Worm (Caenorhabditis elegans) whole organism, mixed stage, embryonic: ENCODE data around the gene jkk-1.

Source experiments
- lsy-2 ChIP-seq: fragments of 150-350 bp; optimal IDR thresholded peaks from 2 replicates; lab custom pipeline; 2014; ENCODE audit warnings: missing biosample characterization, missing genetic modification characterization
- sptf-1 ChIP-seq: sonication (generic microtip); optimal IDR thresholded peaks from 2 replicates; lab custom pipeline; 2017; ENCODE audit warnings: mild to moderate bottlenecking, missing genetic modification characterization, moderate library complexity, missing compliant biosample characterization

DNA sequence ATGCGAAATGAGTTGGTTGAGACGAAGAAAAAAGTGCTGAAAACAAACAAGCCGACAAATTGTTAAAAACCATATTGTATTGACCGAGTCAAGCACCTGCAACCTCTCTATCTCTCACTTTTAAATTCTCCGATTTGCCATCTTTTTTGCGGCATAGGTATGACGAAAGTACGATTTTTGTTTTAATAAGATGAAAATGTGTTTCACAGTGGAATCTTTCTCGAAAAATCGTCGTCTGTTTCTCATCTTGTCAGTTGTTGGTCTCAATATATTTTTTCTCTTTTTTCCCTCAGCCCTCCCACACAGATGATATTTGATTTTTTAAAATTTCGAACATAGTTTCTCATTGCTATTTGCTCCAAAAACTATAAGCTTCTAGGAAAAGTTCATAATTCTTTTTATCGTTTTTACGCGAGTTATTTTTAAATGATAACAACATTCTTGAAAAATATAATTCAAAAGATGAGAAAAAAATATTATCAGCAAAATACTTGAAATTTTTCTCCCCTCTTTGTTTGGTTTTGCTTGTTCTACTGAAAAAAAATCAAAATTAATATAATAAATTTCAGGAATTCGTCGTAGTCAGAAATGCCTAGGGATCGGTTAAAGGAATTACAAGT is 19.6 kb upstream of the jkk-1 start, which contains the start of gene syx-3:
- TF ChIP-seq lsy-2 (tag; lab: Kevin White, UChicago) (no peak), sptf-1 (tag; lab: Kevin White, UChicago) (no peak)
